Fruit fly (Drosophila melanogaster) whole organism, adult: ENCODE data around the gene CG43175.

Experiments
- CG12768 ChIP-seq: fragments of 200-800 bp; sonication (Bioruptor generic); optimal IDR thresholded peaks from 2 replicates; lab custom pipeline; 2017; ENCODE audit warnings: missing biosample characterization, missing genetic modification characterization, mild to moderate bottlenecking, moderate library complexity, missing genetic modification reagents
- CG7045 ChIP-seq: fragments of 200-800 bp; sonication (Bioruptor generic); optimal IDR thresholded peaks from 2 replicates; lab custom pipeline; 2017; ENCODE audit warnings: missing biosample characterization, mild to moderate bottlenecking, missing genetic modification characterization
- CG7101 ChIP-seq: fragments of 200-800 bp; sonication (Bioruptor generic); optimal IDR thresholded peaks from 2 replicates; lab custom pipeline; 2018; ENCODE audit warnings: missing biosample characterization, mild to moderate bottlenecking, missing genetic modification characterization, moderate library complexity
- Clk ChIP-seq: fragments of 200-800 bp; sonication (Bioruptor generic); optimal IDR thresholded peaks from 2 replicates; lab custom pipeline; 2017; ENCODE audit warnings: missing biosample characterization, missing genetic modification characterization
- Crg-1 ChIP-seq: fragments of 200-800 bp; sonication (Bioruptor generic); optimal IDR thresholded peaks from 2 replicates; lab custom pipeline; 2016; ENCODE audit warnings: missing biosample characterization, missing genetic modification characterization
- Hr96 ChIP-seq: fragments of 200-800 bp; sonication (Bioruptor generic); optimal IDR thresholded peaks from 2 replicates; lab custom pipeline; 2016; ENCODE audit warnings: missing biosample characterization, missing genetic modification characterization
- bab1 ChIP-seq: fragments of 200-800 bp; sonication (Bioruptor generic); optimal IDR thresholded peaks from 3 replicates; lab custom pipeline; 2019; ENCODE audit warnings: missing biosample characterization, mild to moderate bottlenecking, missing genetic modification characterization, moderate library complexity
- cic ChIP-seq: fragments of 200-800 bp; sonication (Bioruptor generic); optimal IDR thresholded peaks from 2 replicates; lab custom pipeline; 2017; ENCODE audit warnings: missing biosample characterization, mild to moderate bottlenecking, missing genetic modification characterization, moderate library complexity
- cnc ChIP-seq, 2 experiments: fragments of >200 bp; optimal IDR thresholded peaks; 2 replicates each; lab custom pipeline; 2017
- kay ChIP-seq: fragments of 200-800 bp; sonication (Bioruptor generic); peaks from one replicate; lab custom pipeline; 2016; ENCODE audit warnings: missing biosample characterization, missing genetic modification characterization, borderline replicate concordance
- toe ChIP-seq: fragments of 200-800 bp; sonication (Bioruptor generic); optimal IDR thresholded peaks from 2 replicates; lab custom pipeline; 2016; ENCODE audit warnings: missing biosample characterization, missing genetic modification characterization

DNA sequence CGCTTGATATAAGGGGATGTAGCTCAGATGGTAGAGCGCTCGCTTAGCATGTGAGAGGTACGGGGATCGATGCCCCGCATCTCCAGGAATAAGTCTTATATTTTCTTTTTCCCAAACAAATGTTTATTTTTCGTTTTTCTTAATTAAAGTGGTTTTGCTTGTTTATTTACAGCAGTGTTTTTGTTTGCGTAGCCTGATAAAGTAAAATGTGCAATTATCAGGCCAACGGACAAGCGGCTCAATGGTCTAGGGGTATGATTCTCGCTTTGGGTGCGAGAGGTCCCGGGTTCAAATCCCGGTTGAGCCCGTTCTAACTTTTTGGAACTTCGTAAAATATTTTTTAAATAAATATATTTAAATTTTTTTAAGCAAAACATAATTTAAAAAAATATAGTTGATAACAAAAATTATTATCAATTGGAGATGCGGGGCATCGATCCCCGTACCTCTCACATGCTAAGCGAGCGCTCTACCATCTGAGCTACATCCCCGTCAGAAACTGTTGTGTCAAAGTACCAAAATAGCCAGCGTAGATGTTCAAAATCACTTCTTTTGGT, 10.7 kb upstream of the CG43175 start:
- no peak for TF ChIP-seq cic (GFP tag; lab: Kevin White, UChicago)
- peak; percentile 74 for TF ChIP-seq bab1
- TF ChIP-seq kay (GFP tag; lab: Kevin White, UChicago), result no peak
- TF ChIP-seq cnc (optimal IDR thresholded peaks at IDR 0.05; lab: Kevin White, UChicago), result no peak
- TF ChIP-seq CG7101 (tag; lab: Kevin White, UChicago), result no peak
- no peak for TF ChIP-seq Crg-1 (GFP tag; lab: Kevin White, UChicago)
- TF ChIP-seq Clk (GFP tag; lab: Kevin White, UChicago), result no peak
- no peak for TF ChIP-seq Hr96 (GFP tag; lab: Kevin White, UChicago)
- TF ChIP-seq toe, result no peak
- TF ChIP-seq CG7045 (GFP tag; lab: Kevin White, UChicago), result no peak
- peak; percentile 30 for TF ChIP-seq CG12768
